Fruit fly (Drosophila melanogaster) whole organism: ENCODE measurements around the gene CG42751.

Source experiments
- pan ChIP-seq: fragments of >200 bp; optimal IDR thresholded peaks from 2 replicates; lab custom pipeline; 2017
- psq ChIP-seq: fragments of >200 bp; optimal IDR thresholded peaks from 2 replicates; lab custom pipeline; 2017
- usp ChIP-seq: fragments of >200 bp; optimal IDR thresholded peaks from 2 replicates; lab custom pipeline; 2017; ENCODE audit warnings: missing biosample characterization, missing genetic modification characterization, mixed read lengths

DNA sequence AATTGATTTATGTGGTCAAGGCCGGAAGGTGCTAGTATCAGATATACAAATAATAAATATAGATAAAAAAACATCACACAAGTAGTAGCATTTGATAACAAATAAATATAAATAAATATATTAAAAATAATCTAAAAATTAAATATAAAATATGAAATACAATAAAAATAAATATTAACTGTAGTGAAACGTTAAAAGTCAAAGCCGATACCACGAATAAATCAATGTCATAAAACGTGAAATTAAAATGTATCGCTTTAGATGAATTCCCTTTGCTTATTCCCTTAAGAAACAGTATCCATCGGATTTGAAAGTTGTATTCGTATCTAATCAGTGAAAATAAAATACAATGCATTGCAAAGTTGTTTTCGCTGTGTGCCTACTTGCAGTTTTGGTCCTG lies 18.9 kb upstream of the CG42751 start, which contains the start of gene CG45012:
- TF ChIP-seq usp (GFP tag; lab: Kevin White, UChicago) (no peak), psq (lab: Kevin White, UChicago) (no peak), pan (no peak)
